Worm (Caenorhabditis elegans) whole organism, L2 larva: ENCODE measurements around the gene ZK892.6.

Experiments used
- F13H6.1 ChIP-seq: sonication (generic microtip); optimal IDR thresholded peaks from 2 replicates; lab custom pipeline; 2016; ENCODE audit warnings: missing genetic modification characterization, missing compliant biosample characterization
- R02D3.7 ChIP-seq: fragments of 150-350 bp; optimal IDR thresholded peaks from 2 replicates; lab custom pipeline; 2014; ENCODE audit warnings: missing biosample characterization, missing genetic modification characterization
- ZK546.5 ChIP-seq: sonication (generic microtip); optimal IDR thresholded peaks from 2 replicates; lab custom pipeline; 2017; ENCODE audit warnings: missing biosample characterization, missing genetic modification characterization
- alr-1 ChIP-seq: fragments of 150-350 bp; optimal IDR thresholded peaks from 2 replicates; lab custom pipeline; 2014; ENCODE audit warnings: missing biosample characterization, missing genetic modification characterization
- aly-2 ChIP-seq: fragments of 150-350 bp; optimal IDR thresholded peaks from 2 replicates; lab custom pipeline; 2014; ENCODE audit warnings: missing biosample characterization, missing genetic modification characterization
- ama-1 ChIP-seq: fragments of 150-350 bp; optimal IDR thresholded peaks from 2 replicates; lab custom pipeline; 2018; ENCODE audit warnings: inconsistent platforms
- blmp-1 ChIP-seq: sonication (generic microtip); optimal IDR thresholded peaks from 2 replicates; lab custom pipeline; 2017; ENCODE audit warnings: missing genetic modification characterization, mild to moderate bottlenecking, missing compliant biosample characterization, antibody characterized with exemption, moderate library complexity; ENCODE audit not compliant: insufficient read depth
- crh-2 ChIP-seq: sonication (generic microtip); optimal IDR thresholded peaks from 2 replicates; lab custom pipeline; 2017; ENCODE audit warnings: missing biosample characterization, missing genetic modification characterization
- dmd-4 ChIP-seq: sonication (generic microtip); optimal IDR thresholded peaks from 2 replicates; lab custom pipeline; 2017; ENCODE audit warnings: missing biosample characterization, missing genetic modification characterization
- egl-27 ChIP-seq: sonication (generic microtip); optimal IDR thresholded peaks from 3 replicates; lab custom pipeline; 2017; ENCODE audit warnings: missing biosample characterization, missing genetic modification reagents, missing genetic modification characterization
- elt-1 ChIP-seq: fragments of 150-350 bp; optimal IDR thresholded peaks from 2 replicates; lab custom pipeline; 2014; ENCODE audit warnings: missing biosample characterization, missing genetic modification characterization
- fos-1 ChIP-seq: fragments of 150-350 bp; optimal IDR thresholded peaks from 2 replicates; lab custom pipeline; 2014; ENCODE audit warnings: missing biosample characterization, missing genetic modification characterization
- gmeb-1 ChIP-seq: fragments of 150-350 bp; optimal IDR thresholded peaks from 2 replicates; lab custom pipeline; 2014; ENCODE audit warnings: missing biosample characterization, missing genetic modification characterization
- lin-11 ChIP-seq: fragments of 150-350 bp; sonication (generic microtip); optimal IDR thresholded peaks from 2 replicates; lab custom pipeline; 2014; ENCODE audit warnings: missing biosample characterization, missing genetic modification characterization, inconsistent platforms, mixed read lengths
- lin-39 ChIP-seq: fragments of 150-350 bp; optimal IDR thresholded peaks from 2 replicates; lab custom pipeline; 2014; ENCODE audit warnings: missing biosample characterization, missing genetic modification reagents, missing genetic modification characterization
- mab-5 ChIP-seq: fragments of 150-350 bp; optimal IDR thresholded peaks from 2 replicates; lab custom pipeline; 2014; ENCODE audit warnings: missing biosample characterization, missing genetic modification characterization
- mbf-1 ChIP-seq: sonication (generic microtip); optimal IDR thresholded peaks from 2 replicates; lab custom pipeline; 2017; ENCODE audit warnings: missing biosample characterization, missing genetic modification characterization
- mdl-1 ChIP-seq, 2 experiments: fragments of 150-350 bp in 1 of 2; sonication (generic microtip) in 1 of 2; optimal IDR thresholded peaks; 2 replicates each; lab custom pipeline; 2017; ENCODE audit warnings: missing biosample characterization in 2 of 2, missing genetic modification characterization in 2 of 2
- nhr-10 ChIP-seq: sonication (generic microtip); optimal IDR thresholded peaks from 2 replicates; lab custom pipeline; 2017; ENCODE audit warnings: missing biosample characterization, missing genetic modification characterization
- nhr-129 ChIP-seq: fragments of 150-350 bp; optimal IDR thresholded peaks from 2 replicates; lab custom pipeline; 2014; ENCODE audit warnings: missing biosample characterization, missing genetic modification characterization
- nhr-21 ChIP-seq: fragments of 150-350 bp; optimal IDR thresholded peaks from 2 replicates; lab custom pipeline; 2014; ENCODE audit warnings: missing biosample characterization, missing genetic modification characterization
- nhr-23 ChIP-seq: fragments of 150-350 bp; optimal IDR thresholded peaks from 2 replicates; lab custom pipeline; 2014; ENCODE audit warnings: missing biosample characterization, missing genetic modification reagents, missing genetic modification characterization
- nhr-237 ChIP-seq: fragments of 150-350 bp; optimal IDR thresholded peaks from 2 replicates; lab custom pipeline; 2014; ENCODE audit warnings: missing biosample characterization, missing genetic modification characterization
- nhr-25 ChIP-seq: fragments of 150-350 bp; sonication (generic microtip); optimal IDR thresholded peaks from 3 replicates; lab custom pipeline; 2014; ENCODE audit warnings: missing biosample characterization, missing genetic modification characterization
- nhr-6 ChIP-seq: fragments of 150-350 bp; optimal IDR thresholded peaks from 2 replicates; lab custom pipeline; 2014; ENCODE audit warnings: missing biosample characterization, missing genetic modification characterization
- nhr-77 ChIP-seq: fragments of 150-350 bp; optimal IDR thresholded peaks from 2 replicates; lab custom pipeline; 2014; ENCODE audit warnings: missing biosample characterization, missing genetic modification characterization
- peb-1 ChIP-seq: fragments of 150-350 bp; optimal IDR thresholded peaks from 2 replicates; lab custom pipeline; 2014; ENCODE audit warnings: missing biosample characterization, missing genetic modification characterization
- sem-4 ChIP-seq: fragments of 150-350 bp; optimal IDR thresholded peaks from 2 replicates; lab custom pipeline; 2014; ENCODE audit warnings: missing biosample characterization, missing genetic modification reagents, missing genetic modification characterization
- skn-1 ChIP-seq: sonication (generic microtip); optimal IDR thresholded peaks from 2 replicates; lab custom pipeline; 2017; ENCODE audit warnings: missing biosample characterization, missing genetic modification characterization
- sma-3 ChIP-seq: sonication (generic microtip); optimal IDR thresholded peaks from 2 replicates; lab custom pipeline; 2016; ENCODE audit warnings: missing genetic modification reagents, missing genetic modification characterization, missing compliant biosample characterization
- sma-9 ChIP-seq, 2 experiments: fragments of 150-350 bp in 1 of 2; sonication (generic microtip) in 1 of 2; optimal IDR thresholded peaks; 2 replicates each; lab custom pipeline; 2014 to 2016; ENCODE audit warnings: missing genetic modification characterization in 2 of 2, mild to moderate bottlenecking in 1 of 2, missing biosample characterization in 1 of 2, missing compliant biosample characterization in 1 of 2, missing genetic modification reagents in 1 of 2, moderate library complexity in 1 of 2
- unc-62 ChIP-seq: fragments of 150-350 bp; optimal IDR thresholded peaks from 2 replicates; lab custom pipeline; 2014; ENCODE audit warnings: missing biosample characterization, missing genetic modification reagents, missing genetic modification characterization
- zag-1 ChIP-seq: fragments of 150-350 bp; optimal IDR thresholded peaks from 2 replicates; lab custom pipeline; 2014; ENCODE audit warnings: missing biosample characterization, missing genetic modification characterization
- ztf-1 ChIP-seq: fragments of 200-800 bp; sonication (Bioruptor generic); conservative IDR thresholded peaks from 2 replicates; pipeline ENCODE4 v1.3.6; 2022; ENCODE audit warnings: missing genetic modification characterization, missing compliant biosample characterization
- ztf-11 ChIP-seq: sonication (generic microtip); optimal IDR thresholded peaks from 2 replicates; lab custom pipeline; 2017; ENCODE audit warnings: missing biosample characterization, missing genetic modification characterization
- ztf-4 ChIP-seq: fragments of 150-350 bp; optimal IDR thresholded peaks from 2 replicates; lab custom pipeline; 2014; ENCODE audit warnings: missing biosample characterization, missing genetic modification characterization

ZK892.6 gene

ce11 chrII:10019669-10020068 lies 39.7 kb upstream of the ZK892.6 start:
- TF ChIP-seq mab-5 (tag; lab: Kevin White, UChicago): no peak
- no peak for TF ChIP-seq crh-2 (tag; lab: Kevin White, UChicago)
- no peak for TF ChIP-seq sma-3 (GFP tag; lab: Kevin White, UChicago)
- no peak for TF ChIP-seq nhr-10 (tag; lab: Kevin White, UChicago)
- TF ChIP-seq gmeb-1 (tag; lab: Kevin White, UChicago): peak; percentile 30
- TF ChIP-seq ztf-4 (tag; lab: Kevin White, UChicago): no peak
- TF ChIP-seq nhr-25 (tag; lab: Kevin White, UChicago): peak; percentile 59

ce11 chrII:10017528-10017927 lies 37.6 kb upstream of the ZK892.6 start:
- no peak for TF ChIP-seq sem-4 (tag; lab: Kevin White, UChicago)
- no peak for TF ChIP-seq elt-1 (tag; lab: Kevin White, UChicago)
- TF ChIP-seq mdl-1 (tag; optimal IDR thresholded peaks at IDR 0.05; lab: Kevin White, UChicago): no peak
- TF ChIP-seq nhr-237: no peak
- no peak for TF ChIP-seq aly-2
- no peak for TF ChIP-seq skn-1 (tag; lab: Kevin White, UChicago)

ce11 chrII:10016013-10016412 lies 36.1 kb upstream of the ZK892.6 start, which contains the start of gene lec-2:
Gene lec-2 (minus strand): TSS chrII:10016183.
- TF ChIP-seq F13H6.1 (tag; lab: Kevin White, UChicago) (peak; percentile 40), mdl-1 (tag; optimal IDR thresholded peaks at IDR 0.05; lab: Kevin White, UChicago) (peak; percentile 6 to 12), peb-1 (no peak), nhr-129 (tag; lab: Kevin White, UChicago) (peak; percentile 44), ama-1 (lab: Kevin White, UChicago) (no peak), lin-39 (tag; lab: Kevin White, UChicago) (no peak), R02D3.7 (no peak), lin-11 (tag; lab: Kevin White, UChicago) (peak; percentile 24), nhr-21 (tag; lab: Kevin White, UChicago) (no peak), ZK546.5 (no peak), sma-3 (GFP tag; lab: Kevin White, UChicago) (peak; percentile 10), dmd-4 (no peak), sma-9 (GFP tag; optimal IDR thresholded peaks at IDR 0.05; lab: Kevin White, UChicago) (peak; percentile 36), sma-9 (tag; optimal IDR thresholded peaks at IDR 0.05; lab: Kevin White, UChicago) (no peak), nhr-237 (no peak), mbf-1 (tag; lab: Kevin White, UChicago) (no peak), gmeb-1 (tag; lab: Kevin White, UChicago) (no peak)

- TF ChIP-seq egl-27 (tag; lab: Kevin White, UChicago) (no peak), gmeb-1 (tag; lab: Kevin White, UChicago) (no peak), mab-5 (tag; lab: Kevin White, UChicago) (no peak), ztf-4 (tag; lab: Kevin White, UChicago) (no peak), nhr-21 (tag; lab: Kevin White, UChicago) (no peak), lin-11 (tag; lab: Kevin White, UChicago) (no peak), nhr-237 (no peak), nhr-10 (tag; lab: Kevin White, UChicago) (no peak), zag-1 (tag; lab: Kevin White, UChicago) (no peak), alr-1 (tag; lab: Kevin White, UChicago) (no peak), nhr-23 (tag; lab: Kevin White, UChicago) (no peak), unc-62 (GFP tag; lab: Kevin White, UChicago) (no peak), sem-4 (tag; lab: Kevin White, UChicago) (no peak), F13H6.1 (tag; lab: Kevin White, UChicago) (no peak)
These were observed 34.5 kb upstream of the ZK892.6 start for ce11 chrII:10014384-10014783.

- no peak for TF ChIP-seq blmp-1 (tag; lab: Kevin White, UChicago)
- peak; percentile 42 for TF ChIP-seq sma-9 (GFP tag; optimal IDR thresholded peaks at IDR 0.05; lab: Kevin White, UChicago)
- no peak for TF ChIP-seq sma-9 (tag; optimal IDR thresholded peaks at IDR 0.05; lab: Kevin White, UChicago)
- peak; percentile 82 for TF ChIP-seq nhr-129 (tag; lab: Kevin White, UChicago)
- TF ChIP-seq nhr-23 (tag; lab: Kevin White, UChicago): no peak
- TF ChIP-seq R02D3.7: no peak
- peak; percentile 23 for TF ChIP-seq F13H6.1 (tag; lab: Kevin White, UChicago)
- no peak for TF ChIP-seq ztf-1 (GFP tag; lab: Robert Waterston, UW)
- TF ChIP-seq mdl-1 (tag; optimal IDR thresholded peaks at IDR 0.05; lab: Kevin White, UChicago): no peak
- TF ChIP-seq lin-39 (tag; lab: Kevin White, UChicago): no peak
- no peak for TF ChIP-seq nhr-6
- no peak for TF ChIP-seq nhr-77 (tag; lab: Kevin White, UChicago)
- no peak for TF ChIP-seq skn-1 (tag; lab: Kevin White, UChicago)
- peak; percentile 24 for TF ChIP-seq nhr-25 (tag; lab: Kevin White, UChicago)
- no peak for TF ChIP-seq dmd-4
- no peak for TF ChIP-seq nhr-237
- no peak for TF ChIP-seq unc-62 (GFP tag; lab: Kevin White, UChicago)
- no peak for TF ChIP-seq ztf-11 (tag; lab: Kevin White, UChicago)
- no peak for TF ChIP-seq fos-1 (tag; lab: Kevin White, UChicago)
These were observed 32.6 kb upstream of the ZK892.6 start for ce11 chrII:10012490-10012889.
